Worm (Caenorhabditis elegans) whole organism, early embryonic: ENCODE measurements around the gene T24B8.7.

Experiments used
- B0310.2 ChIP-seq: sonication (generic microtip); optimal IDR thresholded peaks from 2 replicates; lab custom pipeline; 2016; ENCODE audit warnings: mild to moderate bottlenecking, missing genetic modification characterization, missing compliant biosample characterization
- F13C5.2 ChIP-seq: sonication (generic microtip); optimal IDR thresholded peaks from 2 replicates; lab custom pipeline; 2017; ENCODE audit warnings: mild to moderate bottlenecking, missing genetic modification characterization, inconsistent platforms, missing compliant biosample characterization
- aly-1 ChIP-seq: sonication (generic microtip); optimal IDR thresholded peaks from 2 replicates; lab custom pipeline; 2016; ENCODE audit warnings: missing genetic modification characterization, missing compliant biosample characterization
- ama-1 ChIP-seq: fragments of 150-350 bp; optimal IDR thresholded peaks from 2 replicates; lab custom pipeline; 2014
- ceh-13 ChIP-seq: fragments of 200-800 bp; sonication (Bioruptor generic); optimal IDR thresholded peaks from 2 replicates; lab custom pipeline; 2018; ENCODE audit warnings: mild to moderate bottlenecking, missing genetic modification characterization, missing compliant biosample characterization
- ceh-36 ChIP-seq: sonication (generic microtip); optimal IDR thresholded peaks from 2 replicates; lab custom pipeline; 2016; ENCODE audit warnings: missing genetic modification characterization, inconsistent platforms, missing compliant biosample characterization
- ets-7 ChIP-seq: sonication (generic microtip); optimal IDR thresholded peaks from 2 replicates; lab custom pipeline; 2016; ENCODE audit warnings: missing genotype, missing genetic modification characterization, missing compliant biosample characterization
- flt-1 ChIP-seq: fragments of 200-800 bp; sonication (Bioruptor generic); IDR thresholded peaks from 2 replicates; pipeline ENCODE4 v1.3.6; 2022; ENCODE audit warnings: missing genetic modification characterization, missing compliant biosample characterization
- hmg-4 ChIP-seq: fragments of 200-800 bp; sonication (Bioruptor generic); optimal IDR thresholded peaks from 2 replicates; lab custom pipeline; 2018; ENCODE audit warnings: mild to moderate bottlenecking, missing genetic modification characterization, missing compliant biosample characterization
- hnd-1 ChIP-seq: sonication (generic microtip); optimal IDR thresholded peaks from 2 replicates; lab custom pipeline; 2016; ENCODE audit warnings: missing genetic modification characterization, missing compliant biosample characterization
- pes-1 ChIP-seq: fragments of 200-800 bp; sonication (Bioruptor generic); IDR thresholded peaks from 2 replicates; pipeline ENCODE4 v1.3.6; 2022; ENCODE audit warnings: missing genetic modification reagents, missing genetic modification characterization, missing compliant biosample characterization
- scrt-1 ChIP-seq: fragments of 200-800 bp; sonication (Bioruptor generic); IDR thresholded peaks from 2 replicates; pipeline ENCODE4 v1.3.6; 2022; ENCODE audit warnings: missing genetic modification characterization, missing compliant biosample characterization
- sea-1 ChIP-seq: fragments of 200-800 bp; sonication (Bioruptor generic); conservative IDR thresholded peaks from 2 replicates; pipeline ENCODE4 v1.3.6; 2022; ENCODE audit warnings: missing genetic modification characterization, missing compliant biosample characterization
- tbx-37 ChIP-seq: fragments of 200-800 bp; sonication (Bioruptor generic); conservative IDR thresholded peaks from 2 replicates; pipeline ENCODE4 v1.3.6; 2022; ENCODE audit warnings: missing genetic modification reagents, missing genetic modification characterization, missing compliant biosample characterization

DNA sequence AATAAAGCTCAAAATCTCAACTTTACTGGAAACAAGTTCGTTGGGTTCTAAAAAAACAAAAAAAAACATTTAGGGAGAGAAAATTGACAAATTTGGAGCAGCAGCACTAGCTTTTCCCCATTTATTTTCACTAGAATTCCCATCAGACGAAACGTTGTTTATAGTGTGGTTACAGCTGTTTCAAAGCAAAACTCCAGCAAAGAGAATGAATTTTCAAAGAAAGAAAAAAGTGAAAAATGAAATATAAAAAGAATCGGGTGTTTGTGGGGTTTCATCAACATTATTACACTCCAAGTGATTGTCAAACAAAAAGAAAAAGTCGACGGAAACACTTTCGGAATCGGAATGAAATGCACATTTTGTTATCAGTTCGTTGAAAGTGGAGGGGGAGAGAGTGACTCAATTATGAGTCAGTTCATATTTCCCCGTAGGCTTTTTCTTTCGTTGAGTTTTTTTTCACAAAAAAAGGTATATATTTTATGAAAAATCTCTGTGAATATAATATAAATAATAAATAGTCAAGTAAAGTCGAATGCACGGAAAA, 40.9 kb upstream of the T24B8.7 start:
- TF ChIP-seq ama-1 (lab: Kevin White, UChicago) (no peak), ceh-36 (no peak), hmg-4 (no peak), ets-7 (tag; lab: Kevin White, UChicago) (no peak), tbx-37 (GFP tag; lab: Robert Waterston, UW) (no peak), sea-1 (GFP tag; lab: Robert Waterston, UW) (no peak), flt-1 (no peak), hnd-1 (tag; lab: Kevin White, UChicago) (no peak), pes-1 (GFP tag; lab: Robert Waterston, UW) (no peak), F13C5.2 (tag; lab: Kevin White, UChicago) (no peak), ceh-13 (GFP tag; lab: Kevin White, UChicago) (no peak), aly-1 (tag; lab: Kevin White, UChicago) (no peak), B0310.2 (tag; lab: Kevin White, UChicago) (no peak), scrt-1 (GFP tag; lab: Robert Waterston, UW) (no peak)
